Worm (Caenorhabditis elegans) whole organism, L4 larva: Measurements from ENCODE around the gene T25B2.4.
A peak's percentile ranks its signal among the peaks of the same experiment; 100 is the strongest.

Experiments
- pqm-1 ChIP-seq: sonication (generic microtip); optimal IDR thresholded peaks from 2 replicates; lab custom pipeline; 2017; ENCODE audit warnings: missing biosample characterization, missing genetic modification characterization
- tra-1 ChIP-seq: fragments of 200-800 bp; sonication (Bioruptor generic); IDR thresholded peaks from 2 replicates; pipeline ENCODE4 v1.3.6; 2022; ENCODE audit warnings: missing genetic modification reagents, missing genetic modification characterization, missing compliant biosample characterization

- TF ChIP-seq tra-1 (GFP tag; lab: Robert Waterston, UW) = no peak
- peak; percentile 81 for TF ChIP-seq pqm-1 (tag; lab: Kevin White, UChicago)
Observed at ce11 chrX:6129277-6129676, 48.8 kb upstream of the T25B2.4 start.
